Fruit fly (Drosophila melanogaster) whole organism, embryonic: ENCODE measurements around the gene Alp10.

Source experiments
- Atf6 ChIP-seq: fragments of 200-800 bp; sonication (Bioruptor generic); IDR thresholded peaks from 2 replicates; pipeline ENCODE4 v1.3.6; 2022; ENCODE audit warnings: missing biosample characterization, missing genetic modification characterization
- B-H1 ChIP-seq: fragments of 200-800 bp; sonication (Bioruptor generic); IDR thresholded peaks from 3 replicates; pipeline ENCODE4 v1.3.6; 2022; ENCODE audit warnings: missing biosample characterization, missing genetic modification characterization
- CG1024 ChIP-seq: fragments of 200-800 bp; sonication (Bioruptor generic); IDR thresholded peaks from 2 replicates; pipeline ENCODE4 v1.3.6; 2022; ENCODE audit warnings: missing biosample characterization, missing genetic modification characterization
- CG10274 ChIP-seq: fragments of 200-800 bp; sonication (Bioruptor generic); optimal IDR thresholded peaks from 3 replicates; lab custom pipeline; 2017; ENCODE audit warnings: missing biosample characterization, mild to moderate bottlenecking, missing genetic modification characterization
- CG10654 ChIP-seq: fragments of 200-800 bp; sonication (Bioruptor generic); optimal IDR thresholded peaks from 2 replicates; lab custom pipeline; 2016; ENCODE audit warnings: missing biosample characterization, missing genetic modification characterization
- CG13287 ChIP-seq: fragments of 200-800 bp; sonication (Bioruptor generic); IDR thresholded peaks from 2 replicates; pipeline ENCODE4 v1.3.6; 2022; ENCODE audit warnings: missing biosample characterization, missing genetic modification characterization; ENCODE audit not compliant: partially characterized antibody
- CG15073 ChIP-seq: fragments of 200-800 bp; sonication (Bioruptor generic); optimal IDR thresholded peaks from 2 replicates; lab custom pipeline; 2016; ENCODE audit warnings: missing biosample characterization, missing genetic modification characterization
- CG17186 ChIP-seq: fragments of 200-800 bp; sonication (Bioruptor generic); optimal IDR thresholded peaks from 3 replicates; lab custom pipeline; 2017; ENCODE audit warnings: missing biosample characterization, missing genetic modification reagents, missing genetic modification characterization
- CG17328 ChIP-seq: fragments of 200-800 bp; sonication (Bioruptor generic); IDR thresholded peaks from 2 replicates; pipeline ENCODE4 v1.3.6; 2022; ENCODE audit warnings: missing biosample characterization, missing genetic modification characterization
- CG18599 ChIP-seq: fragments of 200-800 bp; sonication (Bioruptor generic); optimal IDR thresholded peaks from 3 replicates; lab custom pipeline; 2017; ENCODE audit warnings: missing biosample characterization, missing genetic modification characterization, mild to moderate bottlenecking, moderate library complexity, missing genetic modification reagents
- CG32767 ChIP-seq: fragments of 200-800 bp; sonication (Bioruptor generic); IDR thresholded peaks from 2 replicates; pipeline ENCODE4 v1.3.6; 2022; ENCODE audit warnings: missing biosample characterization, missing genetic modification characterization
- CG3281 ChIP-seq: fragments of 200-800 bp; sonication (Bioruptor generic); optimal IDR thresholded peaks from 3 replicates; lab custom pipeline; 2017; ENCODE audit warnings: missing biosample characterization, mild to moderate bottlenecking, missing genetic modification characterization
- CG34376 ChIP-seq: fragments of 200-800 bp; sonication (Bioruptor generic); optimal IDR thresholded peaks from 2 replicates; lab custom pipeline; 2018; ENCODE audit warnings: missing biosample characterization, mild to moderate bottlenecking, missing genetic modification characterization
- CG3726 ChIP-seq: fragments of 200-800 bp; sonication (Bioruptor generic); IDR thresholded peaks from 3 replicates; pipeline ENCODE4, ENCODE4 v1.3.6; 2022; ENCODE audit warnings: missing biosample characterization, missing genetic modification characterization
- CG42726 ChIP-seq: fragments of 200-800 bp; sonication (Bioruptor generic); IDR thresholded peaks from 2 replicates; pipeline ENCODE4 v1.3.6; 2022; ENCODE audit warnings: missing biosample characterization, missing genetic modification characterization; ENCODE audit not compliant: partially characterized antibody
- CG4328 ChIP-seq: fragments of 200-800 bp; sonication (Bioruptor generic); optimal IDR thresholded peaks from 3 replicates; lab custom pipeline; 2017; ENCODE audit warnings: missing biosample characterization, missing genetic modification reagents, missing genetic modification characterization
- CG4404 ChIP-seq: fragments of 200-800 bp; sonication (Bioruptor generic); IDR thresholded peaks from 2 replicates; pipeline ENCODE4 v1.3.6; 2022; ENCODE audit warnings: missing biosample characterization, missing genetic modification characterization
- CG4707 ChIP-seq: fragments of 200-800 bp; sonication (Bioruptor generic); optimal IDR thresholded peaks from 2 replicates; lab custom pipeline; 2018; ENCODE audit warnings: missing biosample characterization, mild to moderate bottlenecking, missing genetic modification characterization, moderate library complexity
- CG5953 ChIP-seq: fragments of 200-800 bp; sonication (Bioruptor generic); IDR thresholded peaks from 2 replicates; pipeline ENCODE4 v1.3.6; 2022; ENCODE audit warnings: missing biosample characterization, missing genetic modification characterization
- CG7372 ChIP-seq: fragments of 200-800 bp; sonication (Bioruptor generic); IDR thresholded peaks from 2 replicates; pipeline ENCODE4 v1.3.6; 2022; ENCODE audit warnings: missing biosample characterization, missing genetic modification characterization
- CG7556 ChIP-seq: fragments of 200-800 bp; sonication (Bioruptor generic); optimal IDR thresholded peaks from 2 replicates; lab custom pipeline; 2017; ENCODE audit warnings: missing biosample characterization, mild to moderate bottlenecking, missing genetic modification characterization
- CG8388 ChIP-seq: fragments of 200-800 bp; sonication (Bioruptor generic); optimal IDR thresholded peaks from 2 replicates; lab custom pipeline; 2019; ENCODE audit warnings: missing biosample characterization, mild to moderate bottlenecking, missing genetic modification characterization, moderate library complexity
- CHES-1-like ChIP-seq: fragments of 200-800 bp; sonication (Bioruptor generic); optimal IDR thresholded peaks from 2 replicates; lab custom pipeline; 2016; ENCODE audit warnings: missing biosample characterization, missing genetic modification characterization
- D19B ChIP-seq: fragments of 200-800 bp; sonication (Bioruptor generic); optimal IDR thresholded peaks from 2 replicates; lab custom pipeline; 2017; ENCODE audit warnings: missing biosample characterization, mild to moderate bottlenecking, missing genetic modification characterization
- Dref ChIP-seq: fragments of 200-800 bp; sonication (Bioruptor generic); IDR thresholded peaks from 2 replicates; pipeline ENCODE4 v1.3.6; 2022; ENCODE audit warnings: missing biosample characterization, missing genetic modification characterization
- Ets97D ChIP-seq: fragments of 200-800 bp; sonication (Bioruptor generic); optimal IDR thresholded peaks from 3 replicates; lab custom pipeline; 2016; ENCODE audit warnings: missing biosample characterization, missing genetic modification characterization
- H2.0 ChIP-seq: fragments of 200-800 bp; sonication (Bioruptor generic); IDR thresholded peaks from 2 replicates; pipeline ENCODE4 v1.3.6; 2022; ENCODE audit warnings: missing biosample characterization, missing genetic modification characterization
- HHEX ChIP-seq: fragments of 200-800 bp; sonication (Bioruptor generic); optimal IDR thresholded peaks from 3 replicates; lab custom pipeline; 2017; ENCODE audit warnings: missing biosample characterization, mild to moderate bottlenecking, missing genetic modification characterization, missing genetic modification reagents
- HLH4C ChIP-seq: fragments of 200-800 bp; sonication (Bioruptor generic); IDR thresholded peaks from 3 replicates; pipeline ENCODE4 v1.3.6; 2022; ENCODE audit warnings: missing biosample characterization, missing genetic modification characterization; ENCODE audit not compliant: partially characterized antibody
- HLHmδ ChIP-seq: fragments of 200-800 bp; sonication (Bioruptor generic); optimal IDR thresholded peaks from 2 replicates; lab custom pipeline; 2018; ENCODE audit warnings: missing biosample characterization, mild to moderate bottlenecking, missing genetic modification characterization, moderate library complexity
- Hmr ChIP-seq: fragments of 200-800 bp; sonication (Bioruptor generic); optimal IDR thresholded peaks from 3 replicates; lab custom pipeline; 2017; ENCODE audit warnings: mild to moderate bottlenecking, missing biosample characterization, missing genetic modification reagents, missing genetic modification characterization
- MBD-R2 ChIP-seq: fragments of 200-800 bp; sonication (Bioruptor generic); IDR thresholded peaks from 2 replicates; pipeline ENCODE4 v1.3.6; 2022; ENCODE audit warnings: missing biosample characterization, missing genetic modification characterization
- NFAT ChIP-seq: fragments of 200-800 bp; sonication (Bioruptor generic); IDR thresholded peaks from 2 replicates; pipeline ENCODE4 v1.3.6; 2022; ENCODE audit warnings: missing biosample characterization, missing genetic modification characterization
- Sox100B ChIP-seq: fragments of 200-800 bp; sonication (Bioruptor generic); optimal IDR thresholded peaks from 3 replicates; lab custom pipeline; 2018; ENCODE audit warnings: missing biosample characterization, mild to moderate bottlenecking, missing genetic modification characterization
- Tbp ChIP-seq: fragments of >200 bp; optimal IDR thresholded peaks from 2 replicates; lab custom pipeline; 2018; ENCODE audit warnings: missing biosample characterization, missing genetic modification characterization
- Usf ChIP-seq: fragments of 200-800 bp; sonication (Bioruptor generic); optimal IDR thresholded peaks from 2 replicates; lab custom pipeline; 2017; ENCODE audit warnings: missing genotype, missing biosample characterization, missing genetic modification characterization
- chif ChIP-seq, 2 experiments: fragments of 200-800 bp; sonication (Bioruptor generic); optimal IDR thresholded peaks; 3 replicates each; lab custom pipeline; 2016; ENCODE audit warnings: missing biosample characterization in 2 of 2, missing genetic modification characterization in 2 of 2
- croc ChIP-seq: fragments of 200-800 bp; sonication (Bioruptor generic); conservative IDR thresholded peaks from 3 replicates; pipeline ENCODE4 v1.3.6; 2022; ENCODE audit warnings: missing biosample characterization, missing genetic modification characterization
- dysf ChIP-seq: fragments of 200-800 bp; sonication (Bioruptor generic); IDR thresholded peaks from 3 replicates; pipeline ENCODE4 v1.3.6; 2022; ENCODE audit warnings: missing biosample characterization, missing genetic modification characterization
- eyg ChIP-seq: fragments of 200-800 bp; sonication (Bioruptor generic); optimal IDR thresholded peaks from 3 replicates; lab custom pipeline; 2016; ENCODE audit warnings: missing biosample characterization, missing genetic modification characterization
- fd64A ChIP-seq: fragments of 200-800 bp; sonication (Bioruptor generic); optimal IDR thresholded peaks from 3 replicates; lab custom pipeline; 2018; ENCODE audit warnings: missing biosample characterization, mild to moderate bottlenecking, missing genetic modification characterization
- fu2 ChIP-seq: fragments of 200-800 bp; sonication (Bioruptor generic); optimal IDR thresholded peaks from 2 replicates; lab custom pipeline; 2016; ENCODE audit warnings: missing biosample characterization, missing genetic modification characterization
- grn ChIP-seq: fragments of 200-800 bp; sonication (Bioruptor generic); optimal IDR thresholded peaks from 3 replicates; lab custom pipeline; 2017; ENCODE audit warnings: missing biosample characterization, missing genetic modification characterization
- ind ChIP-seq: fragments of 200-800 bp; sonication (Bioruptor generic); optimal IDR thresholded peaks from 3 replicates; lab custom pipeline; 2016; ENCODE audit warnings: missing biosample characterization, missing genetic modification characterization
- knrl ChIP-seq: fragments of 200-800 bp; sonication (Bioruptor generic); IDR thresholded peaks from 3 replicates; pipeline ENCODE4 v1.3.6; 2022; ENCODE audit warnings: missing biosample characterization, missing genetic modification characterization; ENCODE audit not compliant: partially characterized antibody
- mld ChIP-seq: fragments of 200-800 bp; sonication (Bioruptor generic); IDR thresholded peaks from 3 replicates; pipeline ENCODE4 v1.3.6; 2022; ENCODE audit warnings: missing biosample characterization, missing genetic modification characterization; ENCODE audit not compliant: partially characterized antibody
- nerfin-2 ChIP-seq: fragments of 200-800 bp; sonication (Bioruptor generic); IDR thresholded peaks from 2 replicates; pipeline ENCODE4 v1.3.6; 2022; ENCODE audit warnings: missing biosample characterization, missing genetic modification characterization; ENCODE audit not compliant: partially characterized antibody
- row ChIP-seq: fragments of 200-800 bp; sonication (Bioruptor generic); IDR thresholded peaks from 3 replicates; pipeline ENCODE4 v1.3.6; 2022; ENCODE audit warnings: missing biosample characterization, missing genetic modification characterization
- stc ChIP-seq: fragments of 200-800 bp; sonication (Bioruptor generic); IDR thresholded peaks from 2 replicates; pipeline ENCODE4 v1.3.6; 2022; ENCODE audit warnings: missing biosample characterization, missing genetic modification characterization
- tin ChIP-seq: fragments of 200-800 bp; sonication (Bioruptor generic); optimal IDR thresholded peaks from 3 replicates; lab custom pipeline; 2016; ENCODE audit warnings: missing biosample characterization, missing genetic modification characterization
- trh ChIP-seq: fragments of 200-800 bp; sonication (Bioruptor generic); optimal IDR thresholded peaks from 2 replicates; lab custom pipeline; 2016; ENCODE audit warnings: missing biosample characterization, missing genetic modification characterization
- twi ChIP-seq: fragments of 200-800 bp; optimal IDR thresholded peaks from 2 replicates; lab custom pipeline; 2019; ENCODE audit warnings: missing biosample characterization, mild to moderate bottlenecking, missing genetic modification characterization, moderate library complexity
- yki ChIP-seq: fragments of >200 bp; optimal IDR thresholded peaks from 3 replicates; lab custom pipeline; 2018

Gene Alp10

dm6 chr3L:5609493-5609892 is 14.4 kb upstream of the Alp10 start (continued):
- no peak for TF ChIP-seq Ets97D (GFP tag; lab: Kevin White, UChicago)
- no peak for TF ChIP-seq grn (GFP tag; lab: Kevin White, UChicago)
- TF ChIP-seq CG7372, result no peak
- TF ChIP-seq CG3726 (GFP tag; lab: Robert Waterston, UW), result no peak
- no peak for TF ChIP-seq Tbp (GFP tag; lab: Kevin White, UChicago)
- no peak for TF ChIP-seq croc
- TF ChIP-seq CG4404 (GFP tag; lab: Robert Waterston, UW), result no peak
- TF ChIP-seq CG17328, result peak; percentile 41; the same call in 1 of the 2 replicates
- no peak for TF ChIP-seq CG3281 (GFP tag; lab: Kevin White, UChicago)
- no peak for TF ChIP-seq fu2
- no peak for TF ChIP-seq CG34376 (GFP tag; lab: Kevin White, UChicago)
- TF ChIP-seq CG1024 (GFP tag; lab: Robert Waterston, UW), result no peak
- TF ChIP-seq MBD-R2 (GFP tag; lab: Robert Waterston, UW), result no peak
- TF ChIP-seq CG18599 (GFP tag; lab: Kevin White, UChicago), result no peak
- TF ChIP-seq Atf6 (GFP tag; lab: Robert Waterston, UW), result no peak
- TF ChIP-seq NFAT (GFP tag; lab: Robert Waterston, UW), result no peak
- TF ChIP-seq HHEX (GFP tag; lab: Kevin White, UChicago), result no peak
- no peak for TF ChIP-seq CHES-1-like (GFP tag; lab: Kevin White, UChicago)
- TF ChIP-seq row (GFP tag; lab: Robert Waterston, UW), result 0 out of 3 replicates have a peak, but pooled peaks have one; percentile 9
- TF ChIP-seq stc (GFP tag; lab: Robert Waterston, UW), result no peak
- no peak for TF ChIP-seq CG4707 (GFP tag; lab: Kevin White, UChicago)
- TF ChIP-seq CG10274, result no peak
- TF ChIP-seq CG5953 (GFP tag; lab: Robert Waterston, UW), result no peak
- TF ChIP-seq HLHmδ (GFP tag; lab: Kevin White, UChicago), result no peak
- TF ChIP-seq CG17186 (GFP tag; lab: Kevin White, UChicago), result no peak
- TF ChIP-seq tin, result no peak
- no peak for TF ChIP-seq Hmr
- no peak for TF ChIP-seq CG10654 (GFP tag; lab: Kevin White, UChicago)
- TF ChIP-seq twi, result no peak
- no peak for TF ChIP-seq ind (GFP tag; lab: Kevin White, UChicago)
- no peak for TF ChIP-seq CG13287 (GFP tag; lab: Robert Waterston, UW)
- no peak for TF ChIP-seq B-H1 (GFP tag; lab: Robert Waterston, UW)
- TF ChIP-seq nerfin-2 (GFP tag; lab: Robert Waterston, UW), result no peak
- TF ChIP-seq Usf (GFP tag; lab: Kevin White, UChicago), result no peak
- no peak for TF ChIP-seq CG4328 (GFP tag; lab: Kevin White, UChicago)
- peak; percentile 14 for TF ChIP-seq CG8388 (GFP tag; lab: Kevin White, UChicago)
- no peak for TF ChIP-seq dysf (GFP tag; lab: Robert Waterston, UW)
- no peak for TF ChIP-seq knrl (GFP tag; lab: Robert Waterston, UW)
- peak; percentile 19 for TF ChIP-seq Sox100B
- TF ChIP-seq HLH4C (GFP tag; lab: Robert Waterston, UW), result no peak
- no peak for TF ChIP-seq H2.0 (GFP tag; lab: Robert Waterston, UW)
- TF ChIP-seq trh (GFP tag; lab: Kevin White, UChicago), result no peak
- TF ChIP-seq CG7556 (GFP tag; lab: Kevin White, UChicago), result no peak
- TF ChIP-seq CG15073, result no peak
- no peak for TF ChIP-seq CG32767
- TF ChIP-seq eyg (GFP tag; lab: Kevin White, UChicago), result no peak
- no peak for TF ChIP-seq yki (lab: Kevin White, UChicago)
- no peak for TF ChIP-seq fd64A
- no peak for TF ChIP-seq Dref
- TF ChIP-seq D19B (GFP tag; lab: Kevin White, UChicago), result no peak
- TF ChIP-seq mld, result no peak
- TF ChIP-seq CG42726 (GFP tag; lab: Robert Waterston, UW), result no peak
- no peak for TF ChIP-seq chif (GFP tag; optimal IDR thresholded peaks at IDR 0.05; lab: Kevin White, UChicago)
